Worm (Caenorhabditis elegans): ENCODE data around the gene ZK1320.9.

DNA sequence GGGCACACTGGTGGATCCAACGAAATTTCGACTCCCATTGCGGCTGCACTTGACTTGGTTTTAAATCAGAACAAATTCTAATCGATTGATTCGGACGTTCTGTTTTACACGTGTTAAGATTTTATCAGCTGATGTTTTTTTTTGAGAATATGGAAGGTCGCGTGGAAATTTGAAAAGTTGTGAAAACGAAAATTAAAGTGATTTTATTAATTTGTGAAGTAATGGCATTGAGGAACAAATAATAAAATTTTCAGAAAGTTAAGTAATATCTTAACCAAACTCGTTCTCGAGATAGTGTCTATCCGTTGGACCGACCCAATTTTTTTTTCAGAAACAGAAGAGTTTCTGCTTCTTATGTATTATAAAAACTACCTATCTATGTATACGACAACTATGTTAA, 34.8 kb downstream of the ZK1320.9 start, which contains the start of gene ZK1307.4:
- TF ChIP-seq elt-3 (tag; optimal IDR thresholded peaks at IDR 0.05) (no peak), unc-39 (tag; optimal IDR thresholded peaks at IDR 0.05) (no peak), ceh-82 (tag; optimal IDR thresholded peaks at IDR 0.05) (no peak), ztf-4 (tag; optimal IDR thresholded peaks at IDR 0.05) (no peak), elt-1 (tag; optimal IDR thresholded peaks at IDR 0.05) (no peak)

Data from whole organism, L2 larva.